Worm (Caenorhabditis elegans): ENCODE results near the gene taap-1.
A peak's percentile ranks its signal among the peaks of the same experiment; 100 is the strongest.

The taap-1 gene

DNA sequence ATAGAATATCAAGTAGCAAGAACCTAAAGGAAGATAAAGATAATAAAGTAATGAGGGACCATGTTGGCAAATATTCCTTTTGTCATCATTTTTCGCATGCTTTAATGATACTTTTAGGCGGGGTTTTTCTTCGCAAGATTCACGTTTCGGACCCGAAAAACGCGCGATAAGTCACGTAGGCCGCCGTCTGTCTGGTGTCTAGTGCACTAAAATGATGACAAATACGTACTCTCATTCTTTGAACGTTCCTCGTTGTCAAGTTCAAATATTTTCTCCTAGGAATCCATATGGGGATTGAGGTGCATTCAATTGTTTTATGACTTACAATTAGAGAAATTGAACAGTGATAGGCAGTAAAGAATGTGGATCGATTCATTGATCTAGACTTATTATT lies at the start of gene taap-1:
TSS of gene taap-1 (minus strand) at position 79 of the 394 bp plus-strand sequence.
- TF ChIP-seq ZK546.5 (tag; optimal IDR thresholded peaks at IDR 0.05) (no peak), ztf-11 (tag; optimal IDR thresholded peaks at IDR 0.05) (no peak), nfya-1 (tag; optimal IDR thresholded peaks at IDR 0.05; ENCODE audit: insufficient read depth) (peak; percentile 17), pqm-1 (tag; optimal IDR thresholded peaks at IDR 0.05) (peak; percentile 4), skn-1 (tag; optimal IDR thresholded peaks at IDR 0.05) (peak; percentile 94), nhr-43 (tag; optimal IDR thresholded peaks at IDR 0.05; ENCODE audit: poor library complexity, severe bottlenecking) (peak; percentile 34), elt-3 (tag; optimal IDR thresholded peaks at IDR 0.05) (no peak)

DNA sequence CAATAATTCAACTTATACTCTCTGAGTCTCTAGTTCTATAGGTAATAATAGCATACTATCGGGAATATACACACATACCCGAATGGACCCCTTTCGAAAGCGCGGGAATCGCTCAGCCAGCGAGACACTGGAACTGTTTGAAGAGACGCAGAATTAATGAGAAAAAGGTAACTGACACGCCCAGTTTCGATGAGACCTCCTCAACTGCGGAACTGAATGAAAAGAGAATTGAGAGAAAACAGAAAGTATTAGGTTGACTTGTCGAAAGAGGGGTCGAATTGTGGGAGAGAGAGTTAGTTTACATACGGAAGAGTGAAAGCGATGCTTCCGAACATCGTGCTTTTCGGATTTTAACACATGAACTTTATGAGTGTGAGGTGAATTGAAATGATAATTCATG lies 48.3 kb upstream of the taap-1 start:
- TF ChIP-seq nhr-25 (tag; optimal IDR thresholded peaks at IDR 0.05) (peak; percentile 49), hmg-11 (tag; optimal IDR thresholded peaks at IDR 0.05) (no peak), nfya-1 (tag; optimal IDR thresholded peaks at IDR 0.05; ENCODE audit: insufficient read depth) (no peak), pha-4 (tag; optimal IDR thresholded peaks at IDR 0.05) (peak; percentile 20), nhr-23 (tag; optimal IDR thresholded peaks at IDR 0.05) (peak; percentile 39)

DNA sequence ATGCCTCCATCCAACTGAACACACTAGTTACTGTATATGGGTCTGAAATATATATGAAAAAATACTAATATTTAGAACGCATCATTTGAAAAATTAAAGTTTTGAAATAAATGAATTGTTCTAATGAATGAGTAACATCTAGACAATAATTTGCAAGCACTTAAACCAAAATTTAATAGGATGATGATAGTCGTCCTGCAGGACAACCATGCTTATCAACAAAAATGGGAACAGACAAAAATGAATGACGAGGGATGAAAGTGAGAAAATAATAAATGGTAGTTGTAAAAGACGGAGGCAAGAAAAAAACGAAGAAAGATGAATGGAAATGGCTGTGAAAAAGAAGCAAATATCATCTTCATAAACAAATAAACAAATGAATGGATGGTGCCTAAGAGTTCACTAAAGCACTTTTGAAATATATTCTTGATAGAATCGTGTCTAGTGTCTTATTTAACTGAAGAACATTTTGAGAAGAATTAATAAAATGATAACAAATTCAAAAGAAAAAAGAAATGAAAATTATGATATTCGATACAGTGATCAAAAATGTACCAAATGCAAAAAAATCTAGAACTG lies 47.6 kb upstream of the taap-1 start, which contains the start of gene gldi-7:
TSS of gene gldi-7 (minus strand) at position 42 of the 579 bp plus-strand sequence.
- no peak for TF ChIP-seq lin-39 (tag; optimal IDR thresholded peaks at IDR 0.05)
- peak; percentile 15 for TF ChIP-seq pqm-1 (tag; optimal IDR thresholded peaks at IDR 0.05)

ce11 chrII:8529176-8529698 lies 45.6 kb upstream of the taap-1 start:
- TF ChIP-seq ama-1 (optimal IDR thresholded peaks at IDR 0.05): no peak
- no peak for TF ChIP-seq elt-2 (tag; optimal IDR thresholded peaks at IDR 0.05)
- TF ChIP-seq skn-1 (tag; optimal IDR thresholded peaks at IDR 0.05): no peak
- TF ChIP-seq nhr-43 (tag; optimal IDR thresholded peaks at IDR 0.05; ENCODE audit: poor library complexity, severe bottlenecking): no peak
- peak; percentile 11 for TF ChIP-seq nhr-23 (tag; optimal IDR thresholded peaks at IDR 0.05)
- TF ChIP-seq R02D3.7 (tag; optimal IDR thresholded peaks at IDR 0.05): no peak
- no peak for TF ChIP-seq egl-27 (tag; optimal IDR thresholded peaks at IDR 0.05)
- no peak for TF ChIP-seq ceh-82 (tag; optimal IDR thresholded peaks at IDR 0.05)
- no peak for TF ChIP-seq eor-1 (tag; optimal IDR thresholded peaks at IDR 0.05)
- peak; percentile 50 for TF ChIP-seq nhr-25 (tag; optimal IDR thresholded peaks at IDR 0.05)
- no peak for TF ChIP-seq unc-62 (GFP tag; optimal IDR thresholded peaks at IDR 0.05)
- no peak for TF ChIP-seq ztf-4 (tag; optimal IDR thresholded peaks at IDR 0.05)
- TF ChIP-seq elt-3 (tag; optimal IDR thresholded peaks at IDR 0.05): no peak
- no peak for TF ChIP-seq fos-1 (tag; optimal IDR thresholded peaks at IDR 0.05)
- TF ChIP-seq ceh-28 (tag; optimal IDR thresholded peaks at IDR 0.05): no peak
- no peak for TF ChIP-seq elt-1 (tag; optimal IDR thresholded peaks at IDR 0.05)
- no peak for TF ChIP-seq nhr-77 (tag; optimal IDR thresholded peaks at IDR 0.05)

- TF ChIP-seq lin-15B (tag; optimal IDR thresholded peaks at IDR 0.05) (peak; percentile 33), elt-1 (tag; optimal IDR thresholded peaks at IDR 0.05) (no peak), unc-39 (tag; optimal IDR thresholded peaks at IDR 0.05) (no peak), eor-1 (tag; optimal IDR thresholded peaks at IDR 0.05) (no peak), pha-4 (tag; optimal IDR thresholded peaks at IDR 0.05) (peak; percentile 71), egl-5 (tag; optimal IDR thresholded peaks at IDR 0.05) (no peak), elt-2 (tag; optimal IDR thresholded peaks at IDR 0.05) (peak; percentile 13), unc-62 (GFP tag; optimal IDR thresholded peaks at IDR 0.05) (no peak), hmg-11 (tag; optimal IDR thresholded peaks at IDR 0.05) (peak; percentile 1), nhr-23 (tag; optimal IDR thresholded peaks at IDR 0.05) (peak; percentile 67), nhr-76 (tag; optimal IDR thresholded peaks at IDR 0.05) (no peak), fkh-2 (tag; optimal IDR thresholded peaks at IDR 0.05) (no peak), snpc-4 (tag; optimal IDR thresholded peaks at IDR 0.05) (peak; percentile 71), nhr-25 (tag; optimal IDR thresholded peaks at IDR 0.05) (no peak)
Measured at ce11 chrII:8525133-8525736, 41.6 kb upstream of the taap-1 start, which contains the start of the genes prp-9 and mrps-18B. prp-9 (minus strand) TSS chrII:8525396. mrps-18B (plus strand) TSS chrII:8525681.
